Worm (Caenorhabditis elegans) whole organism, L3 larva: ENCODE measurements around the gene rad-23.
A peak's percentile ranks its signal among the peaks of the same experiment; 100 is the strongest.

Experiments
- ama-1 ChIP-seq: fragments of 150-350 bp; optimal IDR thresholded peaks from 2 replicates; lab custom pipeline; 2018
- ceh-82 ChIP-seq: fragments of 150-350 bp; optimal IDR thresholded peaks from 2 replicates; lab custom pipeline; 2014; ENCODE audit warnings: missing biosample characterization, missing genetic modification characterization
- egl-27 ChIP-seq: sonication (generic microtip); optimal IDR thresholded peaks from 4 replicates; lab custom pipeline; 2017; ENCODE audit warnings: missing biosample characterization, missing genetic modification reagents, missing genetic modification characterization
- egl-5 ChIP-seq: fragments of 150-350 bp; optimal IDR thresholded peaks from 2 replicates; lab custom pipeline; 2017; ENCODE audit warnings: missing biosample characterization, missing genetic modification reagents, missing genetic modification characterization, inconsistent platforms
- elt-2 ChIP-seq: sonication (generic microtip); optimal IDR thresholded peaks from 2 replicates; lab custom pipeline; 2016; ENCODE audit warnings: missing genetic modification reagents, mild to moderate bottlenecking, missing genetic modification characterization, missing compliant biosample characterization
- fos-1 ChIP-seq: fragments of 150-350 bp; optimal IDR thresholded peaks from 2 replicates; lab custom pipeline; 2014; ENCODE audit warnings: missing biosample characterization, missing genetic modification characterization
- nhr-237 ChIP-seq: fragments of 150-350 bp; optimal IDR thresholded peaks from 2 replicates; lab custom pipeline; 2014; ENCODE audit warnings: missing biosample characterization, missing genetic modification characterization
- nhr-25 ChIP-seq: sonication (generic microtip); optimal IDR thresholded peaks from 2 replicates; lab custom pipeline; 2017; ENCODE audit warnings: missing biosample characterization, missing genetic modification characterization
- nhr-67 ChIP-seq: fragments of 150-350 bp; optimal IDR thresholded peaks from 2 replicates; lab custom pipeline; 2014; ENCODE audit warnings: missing biosample characterization, missing genetic modification characterization
- nhr-77 ChIP-seq: fragments of 150-350 bp; optimal IDR thresholded peaks from 2 replicates; lab custom pipeline; 2014; ENCODE audit warnings: missing biosample characterization, missing genetic modification characterization
- pha-4 ChIP-seq: fragments of 150-350 bp; optimal IDR thresholded peaks from 2 replicates; lab custom pipeline; 2014; ENCODE audit warnings: missing biosample characterization, missing genetic modification reagents, missing genetic modification characterization
- pqm-1 ChIP-seq: fragments of 150-350 bp; optimal IDR thresholded peaks from 2 replicates; lab custom pipeline; 2017; ENCODE audit warnings: missing biosample characterization, missing genetic modification characterization, inconsistent platforms
- ztf-4 ChIP-seq: fragments of 150-350 bp; optimal IDR thresholded peaks from 2 replicates; lab custom pipeline; 2014; ENCODE audit warnings: missing biosample characterization, missing genetic modification characterization

- TF ChIP-seq nhr-237 (tag; lab: Kevin White, UChicago) (no peak), ceh-82 (tag; lab: Kevin White, UChicago) (no peak), ama-1 (lab: Kevin White, UChicago) (peak; percentile 91), pha-4 (tag; lab: Kevin White, UChicago) (peak; percentile 89), nhr-77 (tag; lab: Kevin White, UChicago) (no peak), egl-5 (tag; lab: Kevin White, UChicago) (no peak), elt-2 (peak; percentile 75), ztf-4 (tag; lab: Kevin White, UChicago) (peak; percentile 2), egl-27 (tag; lab: Kevin White, UChicago) (peak; percentile 40), nhr-67 (tag; lab: Kevin White, UChicago) (no peak), nhr-25 (tag; lab: Kevin White, UChicago) (peak; percentile 72), pqm-1 (peak; percentile 55), fos-1 (peak; percentile 50)
Measured at ce11 chrII:11634681-11635527, 17.6 kb downstream of the rad-23 start.
